Fruit fly (Drosophila melanogaster): ENCODE results near the gene CG33494.

- no peak for TF ChIP-seq CG8924 (tag; optimal IDR thresholded peaks at IDR 0.05)
- no peak for TF ChIP-seq CG14965 (GFP tag; optimal IDR thresholded peaks at IDR 0.05; ENCODE audit: borderline replicate concordance)
These were observed 5.3 kb downstream of the CG33494 start for dm6 chr3R:25489685-25490084.
